Fruit fly (Drosophila melanogaster) whole organism, prepupa: ENCODE results near the gene tara.

Experiments used
- CG10669 ChIP-seq: fragments of 200-800 bp; sonication (Bioruptor generic); optimal IDR thresholded peaks from 3 replicates; lab custom pipeline; 2018; ENCODE audit warnings: missing biosample characterization, mild to moderate bottlenecking, missing genetic modification characterization, moderate library complexity
- CG32006 ChIP-seq: fragments of 200-800 bp; sonication (Bioruptor generic); optimal IDR thresholded peaks from 3 replicates; lab custom pipeline; 2017; ENCODE audit warnings: missing biosample characterization, mild to moderate bottlenecking, missing genetic modification characterization

DNA sequence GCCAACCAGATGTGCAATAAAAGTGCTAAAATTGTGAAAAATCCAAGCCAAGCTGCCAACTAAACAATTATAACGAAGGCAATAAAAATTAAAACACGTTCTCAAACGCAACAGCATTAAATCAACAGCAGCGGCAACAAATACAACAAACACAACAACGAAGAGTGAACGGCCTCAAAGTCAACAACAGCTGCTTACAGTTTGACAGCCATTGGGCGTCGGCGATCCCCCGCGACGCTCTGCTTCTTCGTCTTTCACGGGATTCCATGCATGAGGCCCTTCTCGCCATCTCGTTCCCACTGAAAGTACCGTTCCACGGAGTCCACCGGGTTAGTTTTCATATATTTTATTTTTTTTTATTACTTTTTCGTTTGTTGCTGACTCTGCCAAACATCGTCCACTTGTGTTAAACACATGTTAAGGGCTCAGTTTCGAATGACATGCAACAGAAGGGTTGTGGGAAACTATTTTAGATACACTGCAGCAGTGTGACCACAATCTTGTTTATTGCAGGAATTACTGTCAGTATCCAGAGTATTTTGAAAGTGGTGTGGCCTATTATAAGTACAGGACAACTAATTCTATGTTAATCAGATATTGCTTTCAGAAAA is 56.7 kb downstream of the tara start:
- no peak for TF ChIP-seq CG10669 (GFP tag; lab: Kevin White, UChicago)
- TF ChIP-seq CG32006 (GFP tag; lab: Kevin White, UChicago) = no peak
